Fruit fly (Drosophila melanogaster) whole organism, pupa: Measurements from ENCODE around the gene ppk30.

ENCODE experiments used
- CG10348 ChIP-seq: fragments of 200-800 bp; sonication (Bioruptor generic); IDR thresholded peaks from 2 replicates; pipeline ENCODE4 v1.3.6; 2022; ENCODE audit warnings: missing biosample characterization, missing genetic modification characterization
- CG13204 ChIP-seq: fragments of 200-800 bp; sonication (Bioruptor generic); optimal IDR thresholded peaks from 2 replicates; lab custom pipeline; 2018; ENCODE audit warnings: missing biosample characterization, mild to moderate bottlenecking, missing genetic modification characterization, moderate library complexity
- CG14655 ChIP-seq: fragments of 200-800 bp; sonication (Bioruptor generic); optimal IDR thresholded peaks from 3 replicates; lab custom pipeline; 2017; ENCODE audit warnings: mild to moderate bottlenecking, missing biosample characterization, missing genetic modification reagents, missing genetic modification characterization
- CG32121 ChIP-seq: fragments of 200-800 bp; sonication (Bioruptor generic); IDR thresholded peaks from 2 replicates; pipeline ENCODE4 v1.3.6; 2022; ENCODE audit warnings: missing biosample characterization, missing genetic modification characterization
- fd96Ca ChIP-seq: fragments of 200-800 bp; sonication (Bioruptor generic); IDR thresholded peaks from 3 replicates; pipeline ENCODE4 v1.3.6; 2022; ENCODE audit warnings: missing biosample characterization, missing genetic modification characterization
- gl ChIP-seq: fragments of 200-800 bp; sonication (Bioruptor generic); optimal IDR thresholded peaks from 2 replicates; lab custom pipeline; 2018; ENCODE audit warnings: missing biosample characterization, mild to moderate bottlenecking, missing genetic modification characterization
- rn ChIP-seq: fragments of 200-800 bp; sonication (Bioruptor generic); IDR thresholded peaks from 2 replicates; pipeline ENCODE4 v1.3.6; 2022; ENCODE audit warnings: missing biosample characterization, missing genetic modification characterization

DNA sequence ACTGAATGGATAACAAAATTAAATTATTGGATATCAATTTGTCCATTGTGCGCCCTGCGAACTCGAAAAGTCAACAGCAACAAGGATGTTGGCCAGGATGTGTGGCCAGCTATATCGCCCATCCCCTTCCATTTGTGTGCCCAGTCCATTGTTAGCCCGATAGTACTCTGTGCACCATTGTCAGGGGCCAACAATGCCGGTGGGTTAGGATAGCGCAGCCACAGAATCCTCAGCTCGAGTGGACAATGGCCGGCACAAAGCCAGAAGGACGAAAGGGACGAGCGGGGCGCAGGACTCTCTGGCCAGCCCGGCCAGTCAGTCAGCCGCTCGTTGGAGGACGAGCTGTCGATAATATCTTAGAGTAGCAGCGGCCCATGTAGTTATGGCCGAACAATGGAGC, 28.9 kb downstream of the ppk30 start:
- TF ChIP-seq rn (GFP tag; lab: Robert Waterston, UW): no peak
- TF ChIP-seq CG14655: no peak
- TF ChIP-seq CG32121: no peak
- TF ChIP-seq CG13204 (GFP tag; lab: Kevin White, UChicago): no peak
- TF ChIP-seq gl (tag; lab: Kevin White, UChicago): no peak
- no peak for TF ChIP-seq CG10348 (GFP tag; lab: Robert Waterston, UW)
- no peak for TF ChIP-seq fd96Ca (GFP tag; lab: Robert Waterston, UW)
